Fruit fly (Drosophila melanogaster) whole organism, wandering third instar larva: ENCODE measurements around the gene Akap200.

Experiments
- Abd-B ChIP-seq: fragments of >200 bp; optimal IDR thresholded peaks from 2 replicates; lab custom pipeline; 2017; ENCODE audit warnings: missing biosample characterization, missing genetic modification characterization
- CG32264 ChIP-seq: fragments of 200-800 bp; sonication (Bioruptor generic); optimal IDR thresholded peaks from 2 replicates; lab custom pipeline; 2016; ENCODE audit warnings: missing biosample characterization, missing genetic modification characterization
- CG9705 ChIP-seq: fragments of 200-800 bp; sonication (Bioruptor generic); optimal IDR thresholded peaks from 2 replicates; lab custom pipeline; 2018; ENCODE audit warnings: missing biosample characterization, mild to moderate bottlenecking, missing genetic modification characterization
- CrebA ChIP-seq: fragments of 200-800 bp; sonication (Bioruptor generic); optimal IDR thresholded peaks from 2 replicates; lab custom pipeline; 2016; ENCODE audit warnings: missing biosample characterization, mild to moderate bottlenecking, missing genetic modification characterization, borderline replicate concordance
- Dfd ChIP-seq: fragments of >200 bp; optimal IDR thresholded peaks from 2 replicates; lab custom pipeline; 2017; ENCODE audit warnings: missing biosample characterization, missing genetic modification characterization
- Dif ChIP-seq: fragments of 200-275, 200-300 bp; sonication (Bioruptor generic); optimal IDR thresholded peaks from 2 replicates; lab custom pipeline; 2018; ENCODE audit warnings: missing biosample characterization, missing genetic modification characterization; ENCODE audit not compliant: partially characterized antibody
- GATAd ChIP-seq: sonication (Bioruptor generic); optimal IDR thresholded peaks from 2 replicates; lab custom pipeline; 2016; ENCODE audit warnings: missing biosample characterization, missing genetic modification characterization
- HLH106 ChIP-seq: fragments of 200-800 bp; optimal IDR thresholded peaks from 3 replicates; lab custom pipeline; 2019; ENCODE audit warnings: missing biosample characterization, mild to moderate bottlenecking, missing genetic modification characterization, moderate library complexity
- Hnf4 ChIP-seq: fragments of 200-800 bp; sonication (Bioruptor generic); optimal IDR thresholded peaks from 2 replicates; lab custom pipeline; 2016; ENCODE audit warnings: missing biosample characterization, mild to moderate bottlenecking, missing genetic modification characterization
- Hr78 ChIP-seq: fragments of >200 bp; optimal IDR thresholded peaks from 2 replicates; lab custom pipeline; 2017; ENCODE audit warnings: missing biosample characterization, missing genetic modification characterization
- Hr83 ChIP-seq: fragments of 200-300 bp; sonication (Bioruptor generic); optimal IDR thresholded peaks from 2 replicates; lab custom pipeline; 2016; ENCODE audit warnings: missing biosample characterization, mild to moderate bottlenecking, missing genetic modification characterization, moderate library complexity; ENCODE audit not compliant: poor library complexity, severe bottlenecking
- Jra ChIP-seq: sonication (Bioruptor generic); optimal IDR thresholded peaks from 2 replicates; lab custom pipeline; 2016; ENCODE audit warnings: missing biosample characterization, missing genetic modification characterization
- Mio ChIP-seq: sonication (Bioruptor generic); optimal IDR thresholded peaks from 2 replicates; lab custom pipeline; 2016; ENCODE audit warnings: missing biosample characterization, missing genetic modification characterization
- Myc ChIP-seq: fragments of >200 bp; optimal IDR thresholded peaks from 2 replicates; lab custom pipeline; 2017
- N ChIP-seq: fragments of >200 bp; optimal IDR thresholded peaks from 2 replicates; lab custom pipeline; 2018; ENCODE audit warnings: missing biosample characterization, missing external identifiers, missing genetic modification characterization
- OdsH ChIP-seq: fragments of 200-800 bp; sonication (Bioruptor generic); optimal IDR thresholded peaks from 2 replicates; lab custom pipeline; 2016; ENCODE audit warnings: missing biosample characterization, mild to moderate bottlenecking, missing genetic modification characterization
- Rel ChIP-seq, 2 experiments: fragments of 200-800 bp; sonication (Bioruptor generic) in 1 of 2; optimal IDR thresholded peaks; 2 replicates in 1 of 2; 3 replicates in 1 of 2; lab custom pipeline; 2016 to 2019; ENCODE audit warnings: mild to moderate bottlenecking in 2 of 2, missing biosample characterization in 2 of 2, missing genetic modification characterization in 2 of 2, moderate library complexity in 1 of 2
- Sp1 ChIP-seq: fragments of 200-800 bp; sonication (Bioruptor generic); optimal IDR thresholded peaks from 3 replicates; lab custom pipeline; 2019; ENCODE audit warnings: missing biosample characterization, mild to moderate bottlenecking, missing genetic modification characterization, moderate library complexity
- Vsx2 ChIP-seq: fragments of 200-300, 225-300 bp; sonication (Bioruptor generic); optimal IDR thresholded peaks from 2 replicates; lab custom pipeline; 2018; ENCODE audit warnings: missing biosample characterization, missing genetic modification characterization; ENCODE audit not compliant: partially characterized antibody
- br ChIP-seq: fragments of 200-800 bp; sonication (Bioruptor generic); optimal IDR thresholded peaks from 2 replicates; lab custom pipeline; 2016; ENCODE audit warnings: missing biosample characterization, missing genetic modification characterization
- brk ChIP-seq: fragments of 200-800 bp; sonication (Bioruptor generic); optimal IDR thresholded peaks from 2 replicates; lab custom pipeline; 2016; ENCODE audit warnings: missing biosample characterization, mild to moderate bottlenecking, missing genetic modification characterization
- dl ChIP-seq, 2 experiments: fragments of 175-275, 200-275 bp in 1 of 2; fragments of 200-275 bp in 1 of 2; sonication (Bioruptor generic); optimal IDR thresholded peaks; lab custom pipeline; 2018; ENCODE audit warnings: mild to moderate bottlenecking in 2 of 2, missing biosample characterization in 2 of 2, missing genetic modification characterization in 2 of 2, moderate library complexity in 2 of 2; ENCODE audit not compliant: partially characterized antibody in 2 of 2, insufficient read depth in 1 of 2
- dmrt93B ChIP-seq: fragments of 200-800 bp; sonication (Bioruptor generic); optimal IDR thresholded peaks from 2 replicates; lab custom pipeline; 2018; ENCODE audit warnings: missing biosample characterization, mild to moderate bottlenecking, missing genetic modification characterization
- dsf ChIP-seq: sonication (Bioruptor generic); optimal IDR thresholded peaks from 2 replicates; lab custom pipeline; 2016; ENCODE audit warnings: missing biosample characterization, missing genetic modification characterization, borderline replicate concordance
- ey ChIP-seq: fragments of 200-800 bp; sonication (Bioruptor generic); optimal IDR thresholded peaks from 2 replicates; lab custom pipeline; 2016; ENCODE audit warnings: missing biosample characterization, missing genetic modification characterization
- foxo ChIP-seq, 2 experiments: fragments of 200-800 bp; sonication (Bioruptor generic); optimal IDR thresholded peaks; 2 replicates in 1 of 2; 3 replicates in 1 of 2; lab custom pipeline; 2016 to 2017; ENCODE audit warnings: missing biosample characterization in 2 of 2, missing genetic modification characterization in 2 of 2
- fru ChIP-seq: fragments of 200-800 bp; sonication (Bioruptor generic); optimal IDR thresholded peaks from 3 replicates; lab custom pipeline; 2016; ENCODE audit warnings: missing biosample characterization, mild to moderate bottlenecking, missing genetic modification characterization
- h ChIP-seq: fragments of 200-800 bp; sonication (Bioruptor generic); optimal IDR thresholded peaks from 3 replicates; lab custom pipeline; 2016; ENCODE audit warnings: missing biosample characterization, mild to moderate bottlenecking, missing genetic modification characterization
- jim ChIP-seq: fragments of 175-275, 200-325 bp; sonication (Bioruptor generic); optimal IDR thresholded peaks from 2 replicates; lab custom pipeline; 2016; ENCODE audit warnings: missing biosample characterization, mild to moderate bottlenecking, missing genetic modification characterization
- lola ChIP-seq: fragments of >200 bp; optimal IDR thresholded peaks from 2 replicates; lab custom pipeline; 2017; ENCODE audit warnings: missing biosample characterization, missing genetic modification characterization
- pan ChIP-seq: fragments of >200 bp; optimal IDR thresholded peaks from 2 replicates; lab custom pipeline; 2017
- psq ChIP-seq: fragments of 200-800 bp; sonication (Bioruptor generic); optimal IDR thresholded peaks from 3 replicates; lab custom pipeline; 2017; ENCODE audit warnings: missing biosample characterization, mild to moderate bottlenecking, missing genetic modification characterization, moderate library complexity
- rgr ChIP-seq: fragments of 200-800 bp; sonication (Bioruptor generic); optimal IDR thresholded peaks from 3 replicates; lab custom pipeline; 2016; ENCODE audit warnings: missing biosample characterization, mild to moderate bottlenecking, missing genetic modification characterization
- sage ChIP-seq: fragments of 200-800 bp; sonication (Bioruptor generic); optimal IDR thresholded peaks from 2 replicates; lab custom pipeline; 2016; ENCODE audit warnings: missing biosample characterization, mild to moderate bottlenecking, missing genetic modification characterization
- sv ChIP-seq: fragments of 200-800 bp; sonication (Bioruptor generic); optimal IDR thresholded peaks from 3 replicates; lab custom pipeline; 2016; ENCODE audit warnings: missing biosample characterization, missing genetic modification characterization
- tai ChIP-seq: sonication (Bioruptor generic); optimal IDR thresholded peaks from 2 replicates; lab custom pipeline; 2016; ENCODE audit warnings: missing biosample characterization, missing genetic modification characterization
- usp ChIP-seq: fragments of >200 bp; optimal IDR thresholded peaks from 2 replicates; lab custom pipeline; 2017; ENCODE audit warnings: missing biosample characterization, missing genetic modification characterization
- woc ChIP-seq: sonication (Bioruptor generic); optimal IDR thresholded peaks from 2 replicates; lab custom pipeline; 2016; ENCODE audit warnings: missing biosample characterization, mild to moderate bottlenecking, missing genetic modification characterization

The Akap200 gene

dm6 chr2L:8416350-8417046 is 1.0 kb downstream of the Akap200 start (continued):
- no peak for TF ChIP-seq Rel (GFP tag; optimal IDR thresholded peaks at IDR 0.05; lab: Kevin White, UChicago)
- TF ChIP-seq Rel (tag; optimal IDR thresholded peaks at IDR 0.05; lab: Kevin White, UChicago) = peak; percentile 52
- no peak for TF ChIP-seq Myc (lab: Kevin White, UChicago)
- TF ChIP-seq, all 38 proteins: peak for 22

- TF ChIP-seq Abd-B (no peak), woc (GFP tag; lab: Kevin White, UChicago) (no peak), pan (no peak), Hr83 (GFP tag; lab: Kevin White, UChicago) (peak; percentile 11), Dfd (GFP tag; lab: Kevin White, UChicago) (no peak), brk (GFP tag; lab: Kevin White, UChicago) (no peak), Myc (lab: Kevin White, UChicago) (no peak), sage (GFP tag; lab: Kevin White, UChicago) (no peak), fru (no peak), ey (GFP tag; lab: Kevin White, UChicago) (no peak), Dif (GFP tag; lab: Kevin White, UChicago) (no peak), Jra (GFP tag; lab: Kevin White, UChicago) (no peak), Hnf4 (GFP tag; lab: Kevin White, UChicago) (peak; percentile 6), Sp1 (GFP tag; lab: Kevin White, UChicago) (peak; percentile 21), Hr78 (GFP tag; lab: Kevin White, UChicago) (no peak), br (GFP tag; lab: Kevin White, UChicago) (no peak), usp (GFP tag; lab: Kevin White, UChicago) (no peak), CG32264 (GFP tag; lab: Kevin White, UChicago) (no peak), CrebA (GFP tag; lab: Kevin White, UChicago) (no peak), psq (no peak), sv (GFP tag; lab: Kevin White, UChicago) (no peak), tai (no peak), h (GFP tag; lab: Kevin White, UChicago) (peak; percentile 12), Rel (GFP tag; optimal IDR thresholded peaks at IDR 0.05; lab: Kevin White, UChicago) (no peak), Rel (tag; optimal IDR thresholded peaks at IDR 0.05; lab: Kevin White, UChicago) (peak; percentile 48), Mio (GFP tag; lab: Kevin White, UChicago) (no peak), lola (GFP tag; lab: Kevin White, UChicago) (no peak), OdsH (GFP tag; lab: Kevin White, UChicago) (peak; percentile 41), dl (GFP tag; optimal IDR thresholded peaks at IDR 0.05; lab: Kevin White, UChicago; ENCODE audit: insufficient read depth in 1 of 2, partially characterized antibody in 2 of 2) (no peak), dmrt93B (GFP tag; lab: Kevin White, UChicago) (no peak), rgr (GFP tag; lab: Kevin White, UChicago) (peak; percentile 26), foxo (GFP tag; optimal IDR thresholded peaks at IDR 0.05; lab: Kevin White, UChicago) (peak in 1 of 2 experiments; percentile 5), Vsx2 (GFP tag; lab: Kevin White, UChicago) (no peak), dsf (GFP tag; lab: Kevin White, UChicago) (no peak), N (GFP tag; lab: Kevin White, UChicago) (no peak), CG9705 (GFP tag; lab: Kevin White, UChicago) (no peak), jim (GFP tag; lab: Kevin White, UChicago) (no peak), GATAd (GFP tag; lab: Kevin White, UChicago) (no peak), HLH106 (peak; percentile 5)
These were observed 2.1 kb downstream of the Akap200 start for dm6 chr2L:8417562-8417961.
